Fruit fly (Drosophila melanogaster): ENCODE results near the gene grim.

grim gene

dm6 chr3L:18304367-18305003 is at the start of gene grim:
TSS of gene grim (minus strand) at chr3L:18304417.
- no peak for TF ChIP-seq CG17801 (GFP tag; optimal IDR thresholded peaks at IDR 0.05; ENCODE audit: partially characterized antibody)

dm6 chr3L:18350504-18350903 is 46.3 kb upstream of the grim start:
- TF ChIP-seq CG17801 (GFP tag; optimal IDR thresholded peaks at IDR 0.05; ENCODE audit: partially characterized antibody), result no peak

dm6 chr3L:18349090-18349709 is 45.0 kb upstream of the grim start:
- TF ChIP-seq CG17801 (GFP tag; optimal IDR thresholded peaks at IDR 0.05; ENCODE audit: partially characterized antibody), result no peak

- TF ChIP-seq CG17801 (GFP tag; optimal IDR thresholded peaks at IDR 0.05; ENCODE audit: partially characterized antibody), result no peak
Observed at dm6 chr3L:18348664-18349063, 44.4 kb upstream of the grim start.

dm6 chr3L:18348040-18348439 is 43.8 kb upstream of the grim start:
- no peak for TF ChIP-seq CG17801 (GFP tag; optimal IDR thresholded peaks at IDR 0.05; ENCODE audit: partially characterized antibody)

dm6 chr3L:18344957-18345356 is 40.7 kb upstream of the grim start:
- no peak for TF ChIP-seq CG17801 (GFP tag; optimal IDR thresholded peaks at IDR 0.05; ENCODE audit: partially characterized antibody)

dm6 chr3L:18334253-18334652 is 30.0 kb upstream of the grim start:
- no peak for TF ChIP-seq CG17801 (GFP tag; optimal IDR thresholded peaks at IDR 0.05; ENCODE audit: partially characterized antibody)

dm6 chr3L:18329077-18329476 is 24.9 kb upstream of the grim start:
- no peak for TF ChIP-seq CG17801 (GFP tag; optimal IDR thresholded peaks at IDR 0.05; ENCODE audit: partially characterized antibody)

dm6 chr3L:18316012-18316411 is 11.8 kb upstream of the grim start:
- TF ChIP-seq CG17801 (GFP tag; optimal IDR thresholded peaks at IDR 0.05; ENCODE audit: partially characterized antibody), result no peak

dm6 chr3L:18305792-18306191 is 1.6 kb upstream of the grim start:
- no peak for TF ChIP-seq CG17801 (GFP tag; optimal IDR thresholded peaks at IDR 0.05; ENCODE audit: partially characterized antibody)

- no peak for TF ChIP-seq CG17801 (GFP tag; optimal IDR thresholded peaks at IDR 0.05; ENCODE audit: partially characterized antibody)
Observed at dm6 chr3L:18302021-18302420, 2.2 kb downstream of the grim start.

- TF ChIP-seq CG17801 (GFP tag; optimal IDR thresholded peaks at IDR 0.05; ENCODE audit: partially characterized antibody), result no peak
Observed at dm6 chr3L:18301160-18301559, 3.1 kb downstream of the grim start, which contains the start of gene CG13700. TSS of gene CG13700 (minus strand) at chr3L:18301260.

dm6 chr3L:18297328-18297727 is 6.9 kb downstream of the grim start:
- TF ChIP-seq CG17801 (GFP tag; optimal IDR thresholded peaks at IDR 0.05; ENCODE audit: partially characterized antibody), result no peak

- TF ChIP-seq CG17801 (GFP tag; optimal IDR thresholded peaks at IDR 0.05; ENCODE audit: partially characterized antibody), result no peak
Observed at dm6 chr3L:18296452-18296851, 7.8 kb downstream of the grim start.

- no peak for TF ChIP-seq CG17801 (GFP tag; optimal IDR thresholded peaks at IDR 0.05; ENCODE audit: partially characterized antibody)
Observed at dm6 chr3L:18294212-18294944, 9.8 kb downstream of the grim start, which contains the start of gene CG5103. TSS of gene CG5103 (minus strand) at chr3L:18294262.
